Worm (Caenorhabditis elegans) whole organism, L4 larva: ENCODE measurements around the gene lips-5.

Experiments used
- daf-12 ChIP-seq: fragments of 150-350 bp; optimal IDR thresholded peaks from 2 replicates; lab custom pipeline; 2014; ENCODE audit warnings: missing biosample characterization, missing genetic modification reagents, missing genetic modification characterization
- daf-16 ChIP-seq, 3 experiments: sonication (generic microtip); optimal IDR thresholded peaks; 2 replicates each; lab custom pipeline; 2016 to 2017; ENCODE audit warnings: missing genetic modification characterization in 3 of 3, missing genetic modification reagents in 3 of 3, mild to moderate bottlenecking in 2 of 3, missing compliant biosample characterization in 2 of 3, missing biosample characterization in 1 of 3, moderate library complexity in 1 of 3
- fkh-10 ChIP-seq: fragments of 150-350 bp; optimal IDR thresholded peaks from 2 replicates; lab custom pipeline; 2014; ENCODE audit warnings: missing biosample characterization, missing genetic modification reagents, missing genetic modification characterization
- hlh-11 ChIP-seq: fragments of 200-800 bp; sonication (Bioruptor generic); optimal IDR thresholded peaks from 2 replicates; lab custom pipeline; 2018; ENCODE audit warnings: mild to moderate bottlenecking, missing genetic modification characterization, missing compliant biosample characterization
- lin-15B ChIP-seq: fragments of 150-350 bp; sonication (generic microtip); optimal IDR thresholded peaks from 3 replicates; lab custom pipeline; 2014; ENCODE audit warnings: missing biosample characterization, missing genetic modification characterization
- nhr-237 ChIP-seq: sonication (generic microtip); optimal IDR thresholded peaks from 2 replicates; lab custom pipeline; 2017; ENCODE audit warnings: missing biosample characterization, missing genetic modification characterization
- nhr-25 ChIP-seq: sonication (generic microtip); optimal IDR thresholded peaks from 2 replicates; lab custom pipeline; 2017; ENCODE audit warnings: missing genetic modification characterization, mild to moderate bottlenecking, missing compliant biosample characterization, antibody characterized with exemption, moderate library complexity, borderline replicate concordance; ENCODE audit not compliant: insufficient read depth
- nhr-48 ChIP-seq: sonication (generic microtip); optimal IDR thresholded peaks from 2 replicates; lab custom pipeline; 2016; ENCODE audit warnings: mild to moderate bottlenecking, missing genetic modification characterization, missing compliant biosample characterization
- nhr-76 ChIP-seq: fragments of 150-350 bp; optimal IDR thresholded peaks from 2 replicates; lab custom pipeline; 2014; ENCODE audit warnings: missing biosample characterization, missing genetic modification characterization
- snpc-4 ChIP-seq: fragments of 150-350 bp; optimal IDR thresholded peaks from 2 replicates; lab custom pipeline; 2014; ENCODE audit warnings: missing biosample characterization, missing genetic modification characterization

ce11 chrIV:11773692-11774225, at the start of gene lips-5:
- TF ChIP-seq fkh-10 (GFP tag; lab: Kevin White, UChicago) (no peak), daf-16 (GFP tag; optimal IDR thresholded peaks at IDR 0.05; lab: Kevin White, UChicago) (no peak), daf-16 (tag; optimal IDR thresholded peaks at IDR 0.05; lab: Kevin White, UChicago) (peak; percentile 70), snpc-4 (tag; lab: Kevin White, UChicago) (no peak), nhr-25 (tag; lab: Kevin White, UChicago) (no peak), nhr-76 (tag; lab: Kevin White, UChicago) (no peak), daf-12 (tag; lab: Kevin White, UChicago) (no peak), nhr-237 (tag; lab: Kevin White, UChicago) (no peak), hlh-11 (tag; lab: Kevin White, UChicago) (no peak), lin-15B (tag; lab: Kevin White, UChicago) (no peak), nhr-48 (tag; lab: Kevin White, UChicago) (no peak)
